Worm (Caenorhabditis elegans): ENCODE measurements around the gene mbr-1.

mbr-1 gene

ce11 chrX:10731837-10732236 lies 10.0 kb upstream of the mbr-1 start:
- TF ChIP-seq dve-1 (tag; optimal IDR thresholded peaks at IDR 0.05; ENCODE audit: insufficient read depth), result peak; percentile 47
- no peak for TF ChIP-seq zip-2 (tag; optimal IDR thresholded peaks at IDR 0.05)
- no peak for TF ChIP-seq tag-97 (GFP tag; IDR thresholded peaks at IDR 0.05)
- peak; percentile 62 for TF ChIP-seq unc-130 (GFP tag; optimal IDR thresholded peaks at IDR 0.05)
- peak; percentile 54; the same call in 1 of the 2 replicates for TF ChIP-seq madf-9 (GFP tag; conservative IDR thresholded peaks at IDR 0.05)
- peak; percentile 30 to 76 for TF ChIP-seq daf-16 (GFP tag; optimal IDR thresholded peaks at IDR 0.05)
- TF ChIP-seq daf-16 (tag; optimal IDR thresholded peaks at IDR 0.05), result no peak
- peak; percentile 59; the same call in 1 of the 2 replicates for TF ChIP-seq tra-1 (GFP tag; IDR thresholded peaks at IDR 0.05)
- 0 out of 2 replicates have a peak, but pooled peaks have one; percentile 44 for TF ChIP-seq F44E2.7 (GFP tag; IDR thresholded peaks at IDR 0.05)
- TF ChIP-seq nhr-48 (tag; optimal IDR thresholded peaks at IDR 0.05), result peak; percentile 28
- TF ChIP-seq php-3 (GFP tag; IDR thresholded peaks at IDR 0.05), result 0 out of 2 replicates have a peak, but pooled peaks have one; percentile 13
- no peak for TF ChIP-seq nhr-6 (tag; optimal IDR thresholded peaks at IDR 0.05)
- no peak for TF ChIP-seq ces-1 (GFP tag; optimal IDR thresholded peaks at IDR 0.05)
- peak; percentile 70; the same call in 1 of the 2 replicates for TF ChIP-seq F26F4.8 (GFP tag; conservative IDR thresholded peaks at IDR 0.05)
- no peak for TF ChIP-seq lim-7 (GFP tag; IDR thresholded peaks at IDR 0.05)
- TF ChIP-seq ceh-28 (tag; optimal IDR thresholded peaks at IDR 0.05), result no peak
- TF ChIP-seq T20F7.1 (GFP tag; optimal IDR thresholded peaks at IDR 0.05), result peak; percentile 28
- TF ChIP-seq ceh-20 (GFP tag; IDR thresholded peaks at IDR 0.05), result 0 out of 2 replicates have a peak, but pooled peaks have one; percentile 21
- 0 out of 2 replicates have a peak, but pooled peaks have one; percentile 34 for TF ChIP-seq ctbp-1 (GFP tag; IDR thresholded peaks at IDR 0.05)
- 0 out of 2 replicates have a peak, but pooled peaks have one; percentile 24 for TF ChIP-seq zfp-3 (GFP tag; conservative IDR thresholded peaks at IDR 0.05)
- peak; percentile 77; the same call in 1 of the 2 replicates for TF ChIP-seq dmd-8 (GFP tag; IDR thresholded peaks at IDR 0.05)
- TF ChIP-seq Y105C5A.15 (GFP tag; IDR thresholded peaks at IDR 0.05), result 0 out of 2 replicates have a peak, but pooled peaks have one; percentile 69
- TF ChIP-seq madf-5 (GFP tag; IDR thresholded peaks at IDR 0.05), result peak; percentile 29 to 53; a peak in 1 of 4 replicates
- no peak for TF ChIP-seq jun-1 (tag; optimal IDR thresholded peaks at IDR 0.05)
- TF ChIP-seq nhr-41 (GFP tag; IDR thresholded peaks at IDR 0.05), result peak; percentile 51; the same call in 1 of the 2 replicates
- no peak for TF ChIP-seq spr-3 (GFP tag; optimal IDR thresholded peaks at IDR 0.05)
- TF ChIP-seq dmd-6 (GFP tag; IDR thresholded peaks at IDR 0.05), result peak; percentile 47; the same call in 1 of the 2 replicates
- TF ChIP-seq Y75B8A.6 (GFP tag; IDR thresholded peaks at IDR 0.05), result 0 out of 2 replicates have a peak, but pooled peaks have one; percentile 68
- TF ChIP-seq ZK337.2 (GFP tag; IDR thresholded peaks at IDR 0.05), result peak; percentile 63; the same call in 1 of the 2 replicates
- TF ChIP-seq lir-3 (tag; optimal IDR thresholded peaks at IDR 0.05), result peak; percentile 3
- TF ChIP-seq rbr-2 (tag; optimal IDR thresholded peaks at IDR 0.05), result peak; percentile 30
- TF ChIP-seq D1046.2 (GFP tag; IDR thresholded peaks at IDR 0.05), result no peak
- no peak for TF ChIP-seq nhr-11 (tag; optimal IDR thresholded peaks at IDR 0.05)
- TF ChIP-seq pha-4 (GFP tag; IDR thresholded peaks at IDR 0.05), result peak; percentile 78; the same call in 1 of the 2 replicates
- no peak for TF ChIP-seq pha-4 (tag; optimal IDR thresholded peaks at IDR 0.05)
- TF ChIP-seq arid-1 (GFP tag; conservative IDR thresholded peaks at IDR 0.05), result peak; percentile 57; the same call in 1 of the 2 replicates
- peak; percentile 67 for TF ChIP-seq hmg-1.1 (GFP tag; IDR thresholded peaks at IDR 0.05)
- 0 out of 2 replicates have a peak, but pooled peaks have one; percentile 37 for TF ChIP-seq ceh-44 (GFP tag; IDR thresholded peaks at IDR 0.05)

- TF ChIP-seq aha-1 (tag) (peak; percentile 90), nhr-11 (tag; optimal IDR thresholded peaks at IDR 0.05) (no peak)
Measured at ce11 chrX:10727696-10728095, 5.8 kb upstream of the mbr-1 start.

ce11 chrX:10717019-10717418 lies 4.8 kb downstream of the mbr-1 start, which contains the start of gene T01C1.4:
T01C1.4 (minus strand) TSS chrX:10717119.
- TF ChIP-seq fkh-10 (GFP tag; optimal IDR thresholded peaks at IDR 0.05) (no peak), dpl-1 (GFP tag; optimal IDR thresholded peaks at IDR 0.05) (no peak), unc-62 (GFP tag; optimal IDR thresholded peaks at IDR 0.05 in 1 of 2) (no peak), unc-62 (tag; optimal IDR thresholded peaks at IDR 0.05) (no peak), hlh-11 (tag; optimal IDR thresholded peaks at IDR 0.05) (no peak)

Data from whole organism, L4 larva.